Worm (Caenorhabditis elegans) whole organism, L2 larva: ENCODE results near the gene Y49F6B.9.

Source experiments
- R02D3.7 ChIP-seq: fragments of 150-350 bp; optimal IDR thresholded peaks from 2 replicates; lab custom pipeline; 2014; ENCODE audit warnings: missing biosample characterization, missing genetic modification characterization
- egl-27 ChIP-seq: sonication (generic microtip); optimal IDR thresholded peaks from 3 replicates; lab custom pipeline; 2017; ENCODE audit warnings: missing biosample characterization, missing genetic modification reagents, missing genetic modification characterization
- lin-39 ChIP-seq: fragments of 150-350 bp; optimal IDR thresholded peaks from 2 replicates; lab custom pipeline; 2014; ENCODE audit warnings: missing biosample characterization, missing genetic modification reagents, missing genetic modification characterization
- nhr-21 ChIP-seq: fragments of 150-350 bp; optimal IDR thresholded peaks from 2 replicates; lab custom pipeline; 2014; ENCODE audit warnings: missing biosample characterization, missing genetic modification characterization
- nhr-25 ChIP-seq: fragments of 150-350 bp; sonication (generic microtip); optimal IDR thresholded peaks from 3 replicates; lab custom pipeline; 2014; ENCODE audit warnings: missing biosample characterization, missing genetic modification characterization
- snpc-4 ChIP-seq: fragments of 150-350 bp; optimal IDR thresholded peaks from 2 replicates; lab custom pipeline; 2014; ENCODE audit warnings: missing biosample characterization, missing genetic modification characterization
- zag-1 ChIP-seq: fragments of 150-350 bp; optimal IDR thresholded peaks from 2 replicates; lab custom pipeline; 2014; ENCODE audit warnings: missing biosample characterization, missing genetic modification characterization
- ztf-11 ChIP-seq: sonication (generic microtip); optimal IDR thresholded peaks from 2 replicates; lab custom pipeline; 2017; ENCODE audit warnings: missing biosample characterization, missing genetic modification characterization
- ztf-4 ChIP-seq: fragments of 150-350 bp; optimal IDR thresholded peaks from 2 replicates; lab custom pipeline; 2014; ENCODE audit warnings: missing biosample characterization, missing genetic modification characterization

DNA sequence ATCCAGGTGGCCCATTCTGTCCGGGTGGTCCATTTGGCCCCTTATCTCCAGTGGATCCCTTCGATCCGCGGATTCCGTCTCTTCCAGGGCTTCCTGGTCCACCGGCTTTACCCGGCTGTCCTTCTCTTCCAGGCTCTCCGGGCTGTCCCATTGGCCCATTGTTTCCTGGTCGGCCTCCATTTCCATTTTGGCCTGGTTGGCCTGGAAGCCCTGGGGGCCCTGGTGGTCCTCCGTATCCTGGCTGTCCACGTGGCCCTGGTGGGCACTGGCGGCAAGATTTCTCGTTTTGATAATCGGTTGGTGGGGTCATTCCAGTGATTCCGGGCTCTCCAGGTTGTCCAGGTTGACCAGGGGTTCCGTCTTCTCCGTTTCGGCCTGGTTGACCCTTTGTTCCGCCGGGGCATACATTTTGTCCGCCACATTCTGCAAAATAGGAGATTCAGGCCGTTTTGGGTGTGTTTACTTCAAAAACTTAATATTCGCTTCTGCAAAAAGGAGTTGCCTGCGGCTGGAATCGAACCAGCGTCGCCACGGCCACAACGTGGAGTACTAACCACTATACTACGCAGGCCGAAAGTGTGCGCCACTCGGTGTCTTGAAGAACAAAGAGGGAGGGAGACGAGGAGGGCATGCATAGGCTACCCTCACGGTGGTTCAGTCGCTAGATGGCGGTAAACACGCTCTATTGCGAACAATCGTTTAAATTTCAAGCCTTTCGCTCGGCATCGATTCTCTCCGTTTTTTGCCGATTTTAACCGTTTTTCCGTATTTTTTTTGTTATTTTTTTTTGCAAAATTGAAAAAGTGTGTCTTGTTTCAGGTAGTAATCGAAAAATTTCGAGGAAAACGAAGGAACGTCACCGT lies 22.0 kb upstream of the Y49F6B.9 start, which contains the start of gene W09G10.9:
- TF ChIP-seq ztf-4 (tag; lab: Kevin White, UChicago) (no peak), nhr-21 (no peak), ztf-11 (tag; lab: Kevin White, UChicago) (no peak), snpc-4 (tag; lab: Kevin White, UChicago) (no peak), nhr-25 (tag; lab: Kevin White, UChicago) (peak; percentile 15), lin-39 (tag; lab: Kevin White, UChicago) (no peak), R02D3.7 (tag; lab: Kevin White, UChicago) (no peak), egl-27 (no peak), zag-1 (tag; lab: Kevin White, UChicago) (peak; percentile 64)
